Fruit fly (Drosophila melanogaster) whole organism, embryonic: ENCODE results near the gene CG1638.

Experiments
- Blimp-1 ChIP-seq: fragments of 200-800 bp; sonication (Bioruptor generic); optimal IDR thresholded peaks from 3 replicates; lab custom pipeline; 2018; ENCODE audit warnings: missing biosample characterization, missing genetic modification characterization, mild to moderate bottlenecking, moderate library complexity, missing genetic modification reagents
- BtbVII ChIP-seq: fragments of 200-800 bp; sonication (Bioruptor generic); optimal IDR thresholded peaks from 3 replicates; lab custom pipeline; 2017; ENCODE audit warnings: missing biosample characterization, mild to moderate bottlenecking, missing genetic modification characterization
- CG11398 ChIP-seq: fragments of 200-800 bp; sonication (Bioruptor generic); optimal IDR thresholded peaks from 2 replicates; lab custom pipeline; 2016; ENCODE audit warnings: missing biosample characterization, missing genetic modification characterization
- CG1233 ChIP-seq: fragments of 200-800 bp; sonication (Bioruptor generic); optimal IDR thresholded peaks from 4 replicates; lab custom pipeline; 2018; ENCODE audit warnings: missing biosample characterization, mild to moderate bottlenecking, missing genetic modification characterization
- CG12659 ChIP-seq: fragments of 200-800 bp; sonication (Bioruptor generic); optimal IDR thresholded peaks from 3 replicates; lab custom pipeline; 2017; ENCODE audit warnings: mild to moderate bottlenecking, missing biosample characterization, missing genetic modification reagents, missing genetic modification characterization
- CG13775 ChIP-seq: fragments of 200-800 bp; sonication (Bioruptor generic); optimal IDR thresholded peaks from 3 replicates; lab custom pipeline; 2017; ENCODE audit warnings: missing biosample characterization, mild to moderate bottlenecking, missing genetic modification characterization
- CG14050 ChIP-seq: fragments of 200-800 bp; sonication (Bioruptor generic); IDR thresholded peaks from 3 replicates; pipeline ENCODE4 v1.3.6; 2022; ENCODE audit warnings: missing biosample characterization, missing genetic modification characterization
- CG18764 ChIP-seq: fragments of 200-800 bp; sonication (Bioruptor generic); optimal IDR thresholded peaks from 3 replicates; lab custom pipeline; 2016; ENCODE audit warnings: missing biosample characterization, missing genetic modification characterization
- CG2678 ChIP-seq: fragments of 200-800 bp; sonication (Bioruptor generic); optimal IDR thresholded peaks from 3 replicates; lab custom pipeline; 2019; ENCODE audit warnings: missing biosample characterization, mild to moderate bottlenecking, missing genetic modification characterization, moderate library complexity
- CG31365 ChIP-seq: fragments of 200-800 bp; sonication (Bioruptor generic); optimal IDR thresholded peaks from 2 replicates; lab custom pipeline; 2018; ENCODE audit warnings: missing biosample characterization, mild to moderate bottlenecking, missing genetic modification characterization
- CG3838 ChIP-seq: fragments of 200-800 bp; sonication (Bioruptor generic); optimal IDR thresholded peaks from 3 replicates; lab custom pipeline; 2016; ENCODE audit warnings: missing biosample characterization, missing genetic modification characterization
- CG5245 ChIP-seq: fragments of 200-800 bp; sonication (Bioruptor generic); optimal IDR thresholded peaks from 3 replicates; lab custom pipeline; 2016; ENCODE audit warnings: missing biosample characterization, missing genetic modification characterization
- CG7357 ChIP-seq: fragments of 200-800 bp; sonication (Bioruptor generic); IDR thresholded peaks from 3 replicates; pipeline ENCODE4 v1.3.6; 2022; ENCODE audit warnings: missing biosample characterization, missing genetic modification characterization
- CG7786 ChIP-seq: fragments of 200-800 bp; sonication (Bioruptor generic); optimal IDR thresholded peaks from 2 replicates; lab custom pipeline; 2016; ENCODE audit warnings: missing biosample characterization, missing genetic modification characterization
- Dp ChIP-seq: fragments of 200-800 bp; sonication (Bioruptor generic); optimal IDR thresholded peaks from 2 replicates; lab custom pipeline; 2018; ENCODE audit warnings: missing biosample characterization, mild to moderate bottlenecking, missing genetic modification characterization, moderate library complexity
- Dref ChIP-seq: fragments of 200-800 bp; sonication (Bioruptor generic); IDR thresholded peaks from 2 replicates; pipeline ENCODE4 v1.3.6; 2022; ENCODE audit warnings: missing biosample characterization, missing genetic modification characterization
- HmgD ChIP-seq: fragments of 200-800 bp; sonication (Bioruptor generic); optimal IDR thresholded peaks from 3 replicates; lab custom pipeline; 2016; ENCODE audit warnings: missing biosample characterization, missing genetic modification characterization
- Hmr ChIP-seq: fragments of 200-800 bp; sonication (Bioruptor generic); optimal IDR thresholded peaks from 3 replicates; lab custom pipeline; 2017; ENCODE audit warnings: mild to moderate bottlenecking, missing biosample characterization, missing genetic modification reagents, missing genetic modification characterization
- MESR4 ChIP-seq: fragments of 200-800 bp; sonication (Bioruptor generic); optimal IDR thresholded peaks from 2 replicates; lab custom pipeline; 2018; ENCODE audit warnings: missing biosample characterization, mild to moderate bottlenecking, missing genetic modification characterization, moderate library complexity
- Max ChIP-seq: fragments of 200-800 bp; sonication (Bioruptor generic); optimal IDR thresholded peaks from 2 replicates; lab custom pipeline; 2016; ENCODE audit warnings: missing biosample characterization, mild to moderate bottlenecking, missing genetic modification characterization
- Myb ChIP-seq: fragments of 200-800 bp; sonication (Bioruptor generic); optimal IDR thresholded peaks from 2 replicates; lab custom pipeline; 2016; ENCODE audit warnings: missing biosample characterization, missing genetic modification characterization
- Oaz ChIP-seq: fragments of 200-800 bp; sonication (Bioruptor generic); IDR thresholded peaks from 2 replicates; pipeline ENCODE4 v1.3.6; 2022; ENCODE audit warnings: missing biosample characterization, missing genetic modification characterization
- Spps ChIP-seq: fragments of 200-800 bp; sonication (Bioruptor generic); optimal IDR thresholded peaks from 2 replicates; lab custom pipeline; 2018; ENCODE audit warnings: missing biosample characterization, mild to moderate bottlenecking, missing genetic modification characterization
- abd-A ChIP-seq: fragments of 200-800 bp; sonication (Bioruptor generic); optimal IDR thresholded peaks from 3 replicates; lab custom pipeline; 2019; ENCODE audit warnings: missing biosample characterization, mild to moderate bottlenecking, missing genetic modification characterization, moderate library complexity
- chm ChIP-seq: fragments of 200-800 bp; sonication (Bioruptor generic); IDR thresholded peaks from 2 replicates; pipeline ENCODE4 v1.3.6; 2022; ENCODE audit warnings: missing biosample characterization, missing genetic modification characterization
- eve ChIP-seq, 2 experiments: fragments of >200 bp; optimal IDR thresholded peaks; 2 replicates each; lab custom pipeline; 2017; ENCODE audit warnings: missing biosample characterization in 2 of 2, missing genetic modification characterization in 2 of 2
- fd64A ChIP-seq: fragments of 200-800 bp; sonication (Bioruptor generic); optimal IDR thresholded peaks from 3 replicates; lab custom pipeline; 2018; ENCODE audit warnings: missing biosample characterization, mild to moderate bottlenecking, missing genetic modification characterization
- ham ChIP-seq: fragments of 200-800 bp; sonication (Bioruptor generic); IDR thresholded peaks from 2 replicates; pipeline ENCODE4 v1.3.6; 2022; ENCODE audit warnings: missing biosample characterization, missing genetic modification characterization
- insv ChIP-seq, 2 experiments: fragments of 200-800 bp; sonication (Bioruptor generic); optimal IDR thresholded peaks; 3 replicates each; lab custom pipeline; 2016 to 2018; ENCODE audit warnings: missing biosample characterization in 2 of 2, missing genetic modification characterization in 2 of 2
- lov ChIP-seq, 2 experiments: fragments of 200-800 bp in 1 of 2; fragments of >200 bp in 1 of 2; sonication (Bioruptor generic) in 1 of 2; IDR thresholded peaks in 1 of 2; optimal IDR thresholded peaks in 1 of 2; 2 replicates in 1 of 2; 3 replicates in 1 of 2; pipeline versions ENCODE4 v1.3.6 to Lab custom; 2017 to 2022; ENCODE audit warnings: missing biosample characterization in 1 of 2, missing genetic modification characterization in 1 of 2
- nerfin-1 ChIP-seq: fragments of 200-800 bp; sonication (Bioruptor generic); optimal IDR thresholded peaks from 3 replicates; lab custom pipeline; 2019; ENCODE audit warnings: missing biosample characterization, mild to moderate bottlenecking, missing genetic modification characterization, moderate library complexity
- prd ChIP-seq, 3 experiments: fragments of >200 bp in 2 of 3; fragments of 200-800 bp in 1 of 3; sonication (Bioruptor generic) in 1 of 3; optimal IDR thresholded peaks in 2 of 3; IDR thresholded peaks in 1 of 3; 2 replicates in 2 of 3; 3 replicates in 1 of 3; pipeline versions ENCODE4 v1.3.6 to Lab custom; 2017 to 2022; ENCODE audit warnings: missing biosample characterization in 1 of 3, missing genetic modification characterization in 1 of 3
- pum ChIP-seq: fragments of 200-800 bp; sonication (Bioruptor generic); optimal IDR thresholded peaks from 2 replicates; lab custom pipeline; 2016; ENCODE audit warnings: missing biosample characterization, missing genetic modification characterization
- sens-2 ChIP-seq: fragments of 200-800 bp; sonication (Bioruptor generic); IDR thresholded peaks from 2 replicates; pipeline ENCODE4 v1.3.6; 2022; ENCODE audit warnings: missing biosample characterization, missing genetic modification characterization
- sim ChIP-seq: fragments of 200-800 bp; sonication (Bioruptor generic); IDR thresholded peaks from 2 replicates; pipeline ENCODE4 v1.3.6; 2022; ENCODE audit warnings: missing biosample characterization, missing genetic modification characterization
- ttk ChIP-seq: fragments of 200-800 bp; sonication (Bioruptor generic); IDR thresholded peaks from 2 replicates; pipeline ENCODE4 v2.1.2; 2022; ENCODE audit warnings: missing biosample characterization, missing genetic modification characterization
- vnd ChIP-seq: fragments of 200-800 bp; sonication (Bioruptor generic); IDR thresholded peaks from 3 replicates; pipeline ENCODE4 v1.3.6; 2022; ENCODE audit warnings: missing biosample characterization, missing genetic modification characterization; ENCODE audit not compliant: partially characterized antibody
- wek ChIP-seq: fragments of 200-800 bp; sonication (Bioruptor generic); optimal IDR thresholded peaks from 3 replicates; lab custom pipeline; 2018; ENCODE audit warnings: missing biosample characterization, mild to moderate bottlenecking, missing genetic modification characterization, moderate library complexity
- zfh1 ChIP-seq: fragments of 200-800 bp; sonication (Bioruptor generic); IDR thresholded peaks from 3 replicates; pipeline ENCODE4 v1.3.6; 2022; ENCODE audit warnings: missing biosample characterization, missing genetic modification characterization

The CG1638 gene

dm6 chr3R:31609413-31610054 lies 19.2 kb downstream of the CG1638 start (continued):
- TF ChIP-seq CG18764 (GFP tag; lab: Kevin White, UChicago) (no peak), Hmr (GFP tag; lab: Kevin White, UChicago) (peak; percentile 73), ttk (no peak), CG7786 (GFP tag; lab: Kevin White, UChicago) (peak; percentile 3), CG2678 (tag; lab: Kevin White, UChicago) (peak; percentile 16), ham (GFP tag; lab: Robert Waterston, UW) (no peak), Dref (no peak), insv (GFP tag; optimal IDR thresholded peaks at IDR 0.05; lab: Kevin White, UChicago) (peak in 1 of 2 experiments; percentile 60), CG11398 (no peak), nerfin-1 (tag; lab: Kevin White, UChicago) (no peak), pum (no peak), Blimp-1 (GFP tag; lab: Kevin White, UChicago) (no peak), CG13775 (no peak), CG14050 (GFP tag; lab: Robert Waterston, UW) (no peak), zfh1 (GFP tag; lab: Robert Waterston, UW) (no peak), lov (optimal IDR thresholded peaks at IDR 0.05; lab: Kevin White, UChicago) (no peak), lov (GFP tag; IDR thresholded peaks at IDR 0.05; lab: Robert Waterston, UW) (no peak), Oaz (GFP tag; lab: Robert Waterston, UW) (no peak), CG5245 (no peak), abd-A (tag; lab: Kevin White, UChicago) (peak; percentile 45), Myb (GFP tag; lab: Kevin White, UChicago) (peak; percentile 20), Max (GFP tag; lab: Kevin White, UChicago) (no peak), eve (GFP tag; optimal IDR thresholded peaks at IDR 0.05; lab: Kevin White, UChicago) (no peak), chm (no peak), CG3838 (GFP tag; lab: Kevin White, UChicago) (no peak), CG31365 (tag; lab: Kevin White, UChicago) (no peak), CG12659 (GFP tag; lab: Kevin White, UChicago) (peak; percentile 75), MESR4 (GFP tag; lab: Kevin White, UChicago) (peak; percentile 69), sim (GFP tag; lab: Robert Waterston, UW) (no peak), vnd (GFP tag; lab: Robert Waterston, UW) (no peak), prd (optimal IDR thresholded peaks at IDR 0.05; lab: Kevin White, UChicago) (no peak), prd (GFP tag; IDR thresholded peaks at IDR 0.05; lab: Robert Waterston, UW) (no peak), CG1233 (no peak), BtbVII (no peak), Dp (GFP tag; lab: Kevin White, UChicago) (peak; percentile 76), fd64A (GFP tag; lab: Kevin White, UChicago) (no peak), wek (GFP tag; lab: Kevin White, UChicago) (peak; percentile 60), Spps (no peak), HmgD (GFP tag; lab: Kevin White, UChicago) (no peak), sens-2 (GFP tag; lab: Robert Waterston, UW) (no peak), CG7357 (GFP tag; lab: Robert Waterston, UW) (no peak)
